Worm (Caenorhabditis elegans) whole organism, L1 larva: ENCODE measurements around the gene madf-4.

Experiments used
- ama-1 ChIP-seq: fragments of 150-350 bp; optimal IDR thresholded peaks from 2 replicates; lab custom pipeline; 2014
- blmp-1 ChIP-seq: fragments of 150-350 bp; optimal IDR thresholded peaks from 2 replicates; lab custom pipeline; 2014; ENCODE audit warnings: missing biosample characterization, missing genetic modification characterization
- ces-1 ChIP-seq: fragments of 150-350 bp; optimal IDR thresholded peaks from 2 replicates; lab custom pipeline; 2014; ENCODE audit warnings: missing biosample characterization, missing genetic modification reagents, missing genetic modification characterization
- elt-2 ChIP-seq: sonication (generic microtip); optimal IDR thresholded peaks from 2 replicates; lab custom pipeline; 2016; ENCODE audit warnings: missing genetic modification characterization, mild to moderate bottlenecking, inconsistent platforms, missing compliant biosample characterization, missing genetic modification reagents
- elt-3 ChIP-seq, 6 experiments: fragments of 150-350 bp in 1 of 6; sonication (generic microtip); optimal IDR thresholded peaks; 2 replicates each; lab custom pipeline; 2017 to 2018; ENCODE audit warnings: missing biosample characterization in 6 of 6, missing genetic modification characterization in 6 of 6, inconsistent platforms in 1 of 6
- fos-1 ChIP-seq: fragments of 150-350 bp; optimal IDR thresholded peaks from 2 replicates; lab custom pipeline; 2014; ENCODE audit warnings: missing biosample characterization, missing genetic modification characterization
- nhr-12 ChIP-seq: sonication (generic microtip); optimal IDR thresholded peaks from 2 replicates; lab custom pipeline; 2017; ENCODE audit warnings: missing biosample characterization, missing genetic modification characterization
- swsn-7 ChIP-seq: sonication (generic microtip); optimal IDR thresholded peaks from 2 replicates; lab custom pipeline; 2016; ENCODE audit warnings: missing genetic modification characterization, missing compliant biosample characterization

ce11 chrV:9943039-9943438 is 19.3 kb downstream of the madf-4 start, which contains the start of gene fipr-12:
- TF ChIP-seq swsn-7 (tag; lab: Kevin White, UChicago) (no peak), ama-1 (lab: Kevin White, UChicago) (no peak), nhr-12 (no peak), blmp-1 (tag; lab: Kevin White, UChicago) (no peak), fos-1 (tag; lab: Kevin White, UChicago) (no peak), ces-1 (GFP tag; lab: Kevin White, UChicago) (no peak), elt-3 (tag; optimal IDR thresholded peaks at IDR 0.05; lab: Kevin White, UChicago) (no peak), elt-2 (tag; lab: Kevin White, UChicago) (no peak)
